Worm (Caenorhabditis elegans) whole organism, mixed stage, embryonic: ENCODE data around the gene rib-1.

Experiments
- M03D4.4 ChIP-seq: sonication (generic microtip); optimal IDR thresholded peaks from 2 replicates; lab custom pipeline; 2017; ENCODE audit warnings: mild to moderate bottlenecking, missing genetic modification characterization, missing compliant biosample characterization
- bed-3 ChIP-seq: fragments of 200-800 bp; sonication (Bioruptor generic); optimal IDR thresholded peaks from 3 replicates; lab custom pipeline; 2018; ENCODE audit warnings: mild to moderate bottlenecking, missing genetic modification characterization, moderate library complexity, missing compliant biosample characterization
- blmp-1 ChIP-seq: fragments of 150-350 bp; optimal IDR thresholded peaks from 2 replicates; lab custom pipeline; 2014; ENCODE audit warnings: missing biosample characterization, missing genetic modification characterization
- ceh-39 ChIP-seq: fragments of 150-350 bp; optimal IDR thresholded peaks from 2 replicates; lab custom pipeline; 2014; ENCODE audit warnings: missing biosample characterization, missing genetic modification characterization
- ceh-43 ChIP-seq: fragments of 200-800 bp; sonication (Bioruptor generic); optimal IDR thresholded peaks from 2 replicates; lab custom pipeline; 2018; ENCODE audit warnings: mild to moderate bottlenecking, missing genetic modification characterization, moderate library complexity, missing compliant biosample characterization
- ceh-83 ChIP-seq: fragments of 200-800 bp; sonication (Bioruptor generic); optimal IDR thresholded peaks from 2 replicates; lab custom pipeline; 2018; ENCODE audit warnings: mild to moderate bottlenecking, missing genetic modification characterization, missing compliant biosample characterization
- ces-1 ChIP-seq: fragments of 150-350 bp; optimal IDR thresholded peaks from 2 replicates; lab custom pipeline; 2014; ENCODE audit warnings: missing biosample characterization, missing genetic modification reagents, missing genetic modification characterization
- cnd-1 ChIP-seq: fragments of 200-800 bp; sonication (Bioruptor generic); optimal IDR thresholded peaks from 2 replicates; lab custom pipeline; 2018; ENCODE audit warnings: mild to moderate bottlenecking, missing genetic modification characterization, missing compliant biosample characterization
- drap-1 ChIP-seq: fragments of 200-800 bp; sonication (Bioruptor generic); optimal IDR thresholded peaks from 3 replicates; lab custom pipeline; 2018; ENCODE audit warnings: mild to moderate bottlenecking, missing genetic modification characterization, missing compliant biosample characterization
- elt-1 ChIP-seq: sonication (generic microtip); optimal IDR thresholded peaks from 2 replicates; lab custom pipeline; 2017; ENCODE audit warnings: missing genetic modification characterization, mild to moderate bottlenecking, missing compliant biosample characterization, antibody characterized with exemption, moderate library complexity, borderline replicate concordance; ENCODE audit not compliant: insufficient read depth
- elt-3 ChIP-seq: fragments of 150-350 bp; optimal IDR thresholded peaks from 2 replicates; lab custom pipeline; 2014; ENCODE audit warnings: missing biosample characterization, missing genetic modification characterization
- flh-1 ChIP-seq: fragments of 200-800 bp; sonication (Bioruptor generic); optimal IDR thresholded peaks from 2 replicates; lab custom pipeline; 2018; ENCODE audit warnings: mild to moderate bottlenecking, missing genetic modification characterization, moderate library complexity, missing compliant biosample characterization
- ham-2 ChIP-seq: fragments of 200-800 bp; sonication (Bioruptor generic); optimal IDR thresholded peaks from 2 replicates; lab custom pipeline; 2018; ENCODE audit warnings: mild to moderate bottlenecking, missing genetic modification characterization, missing compliant biosample characterization
- hlh-1 ChIP-seq: fragments of 150-350 bp; optimal IDR thresholded peaks from 2 replicates; lab custom pipeline; 2014; ENCODE audit warnings: missing biosample characterization, missing genetic modification reagents, missing genetic modification characterization
- lin-13 ChIP-seq: fragments of 150-350 bp; optimal IDR thresholded peaks from 2 replicates; lab custom pipeline; 2014; ENCODE audit warnings: missing biosample characterization, missing genetic modification characterization
- lin-32 ChIP-seq: fragments of 200-800 bp; sonication (Bioruptor generic); optimal IDR thresholded peaks from 2 replicates; lab custom pipeline; 2018; ENCODE audit warnings: mild to moderate bottlenecking, missing genetic modification characterization, missing compliant biosample characterization
- lsy-2 ChIP-seq: fragments of 150-350 bp; optimal IDR thresholded peaks from 2 replicates; lab custom pipeline; 2014; ENCODE audit warnings: missing biosample characterization, missing genetic modification characterization
- mab-5 ChIP-seq: fragments of 150-350 bp; optimal IDR thresholded peaks from 2 replicates; lab custom pipeline; 2014; ENCODE audit warnings: missing biosample characterization, missing genetic modification characterization
- mep-1 ChIP-seq: fragments of 150-350 bp; optimal IDR thresholded peaks from 2 replicates; lab custom pipeline; 2017; ENCODE audit warnings: missing biosample characterization, missing genetic modification reagents, missing genetic modification characterization, inconsistent platforms
- mls-2 ChIP-seq: sonication (generic microtip); optimal IDR thresholded peaks from 2 replicates; lab custom pipeline; 2016; ENCODE audit warnings: mild to moderate bottlenecking, missing genetic modification characterization, moderate library complexity, missing compliant biosample characterization
- nhr-12 ChIP-seq: fragments of 150-350 bp; optimal IDR thresholded peaks from 2 replicates; lab custom pipeline; 2014; ENCODE audit warnings: missing biosample characterization, missing genetic modification characterization
- nhr-2 ChIP-seq: fragments of 150-350 bp; optimal IDR thresholded peaks from 2 replicates; lab custom pipeline; 2014; ENCODE audit warnings: missing biosample characterization, missing genetic modification characterization
- nhr-237 ChIP-seq: fragments of 150-350 bp; optimal IDR thresholded peaks from 2 replicates; lab custom pipeline; 2014; ENCODE audit warnings: missing biosample characterization, missing genetic modification characterization
- nhr-28 ChIP-seq: fragments of 150-350 bp; optimal IDR thresholded peaks from 2 replicates; lab custom pipeline; 2014; ENCODE audit warnings: missing biosample characterization, missing genetic modification characterization
- nhr-76 ChIP-seq: sonication (generic microtip); optimal IDR thresholded peaks from 2 replicates; lab custom pipeline; 2017; ENCODE audit warnings: missing biosample characterization, missing genetic modification characterization
- pha-4 ChIP-seq: fragments of 150-350 bp; optimal IDR thresholded peaks from 2 replicates; lab custom pipeline; 2018; ENCODE audit warnings: missing biosample characterization, missing genetic modification reagents, missing genetic modification characterization
- sem-2 ChIP-seq: fragments of 200-800 bp; sonication (Bioruptor generic); optimal IDR thresholded peaks from 2 replicates; lab custom pipeline; 2018; ENCODE audit warnings: mild to moderate bottlenecking, missing genetic modification characterization, missing compliant biosample characterization
- snpc-4 ChIP-seq: fragments of 150-350 bp; optimal IDR thresholded peaks from 2 replicates; lab custom pipeline; 2014; ENCODE audit warnings: missing biosample characterization, missing genetic modification characterization
- sptf-1 ChIP-seq: sonication (generic microtip); optimal IDR thresholded peaks from 2 replicates; lab custom pipeline; 2017; ENCODE audit warnings: mild to moderate bottlenecking, missing genetic modification characterization, moderate library complexity, missing compliant biosample characterization
- tbx-8 ChIP-seq: fragments of 200-800 bp; sonication (Bioruptor generic); optimal IDR thresholded peaks from 2 replicates; lab custom pipeline; 2018; ENCODE audit warnings: mild to moderate bottlenecking, missing genetic modification characterization, moderate library complexity, missing compliant biosample characterization
- unc-120 ChIP-seq: sonication (generic microtip); optimal IDR thresholded peaks from 2 replicates; lab custom pipeline; 2017; ENCODE audit warnings: missing genetic modification characterization, missing compliant biosample characterization; ENCODE audit not compliant: poor library complexity, severe bottlenecking
- unc-39 ChIP-seq: fragments of 150-350 bp; optimal IDR thresholded peaks from 2 replicates; lab custom pipeline; 2014; ENCODE audit warnings: missing biosample characterization, missing genetic modification characterization
- unc-62 ChIP-seq: fragments of 150-350 bp; optimal IDR thresholded peaks from 2 replicates; lab custom pipeline; 2014; ENCODE audit warnings: missing biosample characterization, missing genetic modification reagents, missing genetic modification characterization
- zip-8 ChIP-seq: fragments of 150-350 bp; optimal IDR thresholded peaks from 2 replicates; lab custom pipeline; 2014; ENCODE audit warnings: missing biosample characterization, missing genetic modification characterization
- ztf-11 ChIP-seq: fragments of 150-350 bp; optimal IDR thresholded peaks from 2 replicates; lab custom pipeline; 2014; ENCODE audit warnings: missing biosample characterization, missing genetic modification characterization

rib-1 gene

DNA sequence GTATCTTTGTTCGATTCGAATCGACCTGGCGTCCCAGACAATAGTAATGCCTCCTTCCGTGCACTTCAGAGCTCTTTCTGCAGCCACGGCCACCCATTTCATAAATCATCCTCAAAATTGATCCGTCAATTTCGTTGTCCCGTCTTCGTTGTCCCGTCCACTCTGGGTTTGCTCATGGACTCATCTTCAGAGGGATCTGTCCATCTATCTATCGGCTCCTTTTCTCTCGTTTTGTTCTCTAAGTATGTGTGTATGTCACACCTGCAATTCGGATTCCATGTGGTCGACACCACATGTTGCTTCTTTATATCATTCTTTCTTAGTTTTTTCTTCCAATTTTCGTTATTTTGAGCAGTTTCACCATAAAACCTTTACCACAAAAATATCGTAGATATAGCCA is 6.1 kb upstream of the rib-1 start:
- peak; percentile 76 for TF ChIP-seq unc-120 (tag; lab: Kevin White, UChicago)
- TF ChIP-seq nhr-237 (tag; lab: Kevin White, UChicago), result no peak
- peak; percentile 14 for TF ChIP-seq mab-5 (tag; lab: Kevin White, UChicago)
- TF ChIP-seq unc-62 (GFP tag; lab: Kevin White, UChicago), result peak; percentile 74
- no peak for TF ChIP-seq ham-2 (GFP tag; lab: Kevin White, UChicago)
- TF ChIP-seq, all 35 proteins: peak for 3

DNA sequence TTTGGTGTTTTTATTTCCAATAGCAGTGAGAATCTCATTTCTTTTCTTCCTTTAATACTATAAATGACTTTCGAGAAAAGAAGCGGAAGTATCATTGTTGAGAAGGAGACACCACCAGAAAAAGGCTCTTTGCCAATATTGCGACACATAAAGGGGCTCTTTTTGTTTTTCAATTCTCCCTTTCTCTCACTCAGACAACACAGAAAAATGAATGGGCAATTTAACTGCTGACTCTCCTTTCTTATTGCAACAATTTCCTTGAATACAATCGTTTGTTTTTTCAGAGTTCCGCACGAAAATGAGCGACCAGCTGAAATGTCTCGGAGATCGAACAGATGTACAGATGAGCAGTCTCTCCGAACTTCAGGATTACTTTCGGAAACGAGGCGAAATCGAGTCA is 4.3 kb upstream of the rib-1 start:
- no peak for TF ChIP-seq ceh-43 (GFP tag; lab: Kevin White, UChicago)
- no peak for TF ChIP-seq unc-39 (tag; lab: Kevin White, UChicago)
- TF ChIP-seq unc-62 (GFP tag; lab: Kevin White, UChicago), result no peak
- no peak for TF ChIP-seq ham-2 (GFP tag; lab: Kevin White, UChicago)
- no peak for TF ChIP-seq mls-2
- TF ChIP-seq lsy-2 (tag; lab: Kevin White, UChicago), result no peak
- TF ChIP-seq flh-1 (GFP tag; lab: Kevin White, UChicago), result no peak
- no peak for TF ChIP-seq ceh-39 (tag; lab: Kevin White, UChicago)
- no peak for TF ChIP-seq lin-32 (GFP tag; lab: Kevin White, UChicago)

DNA sequence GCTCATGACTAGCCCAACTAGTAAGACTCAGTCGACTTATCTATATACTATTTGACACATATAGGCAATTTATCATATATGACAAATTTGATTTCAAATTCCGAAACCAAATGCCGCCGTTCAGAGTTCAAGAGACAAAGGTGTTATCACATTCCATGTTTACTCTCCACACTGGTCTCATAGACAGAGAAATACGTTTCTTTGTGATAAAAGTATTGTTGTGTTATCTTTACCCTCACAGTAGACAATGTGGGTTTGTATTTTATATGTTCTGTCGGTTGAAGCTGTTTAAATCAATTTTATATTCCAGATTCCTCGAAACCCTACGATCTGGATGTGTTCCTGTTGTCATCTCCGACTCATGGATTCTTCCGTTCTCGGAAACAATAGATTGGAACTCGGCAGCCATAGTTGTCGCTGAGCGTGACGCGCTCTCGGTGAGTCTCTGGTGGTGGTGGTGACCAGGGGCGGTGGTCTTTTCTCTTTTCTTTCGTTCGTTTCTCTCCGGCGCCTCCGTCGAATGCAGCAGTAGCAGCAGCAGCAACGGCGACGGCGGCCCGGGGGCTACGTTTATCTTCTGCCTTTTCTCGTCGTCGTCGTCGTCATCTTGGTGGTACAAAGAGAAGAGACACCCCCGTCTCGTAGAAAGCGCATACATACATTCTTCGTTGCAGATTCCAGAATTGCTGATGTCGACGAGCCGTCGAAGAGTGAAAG is 4.0 kb downstream of the rib-1 start:
- TF ChIP-seq lin-13 (tag; lab: Kevin White, UChicago) (no peak), nhr-237 (tag; lab: Kevin White, UChicago) (no peak), ceh-83 (no peak), mep-1 (tag; lab: Kevin White, UChicago) (no peak), zip-8 (tag; lab: Kevin White, UChicago) (no peak), nhr-76 (tag; lab: Kevin White, UChicago) (no peak), tbx-8 (GFP tag; lab: Kevin White, UChicago) (no peak), lsy-2 (tag; lab: Kevin White, UChicago) (no peak), mls-2 (no peak), hlh-1 (tag; lab: Kevin White, UChicago) (no peak)

DNA sequence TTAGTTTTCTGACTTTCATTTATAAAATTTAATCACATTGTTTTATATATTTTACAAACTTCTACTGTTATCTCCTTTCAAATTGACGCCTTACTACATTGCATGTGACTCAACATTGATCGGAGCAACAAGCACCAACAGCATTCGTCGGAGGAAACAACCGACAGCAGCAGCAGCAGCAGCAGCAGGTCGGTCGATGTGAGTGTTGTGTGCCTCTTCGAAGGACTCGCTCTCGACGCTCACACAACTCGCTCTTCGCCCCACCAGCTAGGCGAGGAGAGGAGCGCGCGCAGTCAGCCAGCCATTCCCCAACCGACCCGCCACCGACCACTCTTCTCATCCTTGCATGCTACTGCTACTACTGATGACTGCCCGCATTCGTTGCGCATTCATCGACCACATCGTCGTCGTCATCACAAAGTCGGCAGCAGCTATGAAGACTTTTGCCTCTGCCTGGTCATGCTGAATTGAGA is 5.3 kb downstream of the rib-1 start, which contains the start of gene F12F6.1:
TSS of gene F12F6.1 (plus strand) at position 51 of the 473 bp plus-strand sequence.
- TF ChIP-seq ceh-43 (GFP tag; lab: Kevin White, UChicago) (no peak), mep-1 (tag; lab: Kevin White, UChicago) (peak; percentile 19), tbx-8 (GFP tag; lab: Kevin White, UChicago) (no peak), flh-1 (GFP tag; lab: Kevin White, UChicago) (no peak), nhr-12 (no peak), unc-39 (tag; lab: Kevin White, UChicago) (no peak), sptf-1 (tag; lab: Kevin White, UChicago) (peak; percentile 64), lin-13 (tag; lab: Kevin White, UChicago) (peak; percentile 17), nhr-76 (tag; lab: Kevin White, UChicago) (no peak), nhr-28 (tag; lab: Kevin White, UChicago) (no peak), nhr-237 (tag; lab: Kevin White, UChicago) (no peak), lin-32 (GFP tag; lab: Kevin White, UChicago) (no peak), ham-2 (GFP tag; lab: Kevin White, UChicago) (peak; percentile 72), sem-2 (no peak), mab-5 (tag; lab: Kevin White, UChicago) (no peak), nhr-2 (tag; lab: Kevin White, UChicago) (no peak), ceh-83 (peak; percentile 38), snpc-4 (tag; lab: Kevin White, UChicago) (no peak), elt-3 (tag; lab: Kevin White, UChicago) (no peak), ceh-39 (tag; lab: Kevin White, UChicago) (no peak), ces-1 (no peak), mls-2 (peak; percentile 3), lsy-2 (tag; lab: Kevin White, UChicago) (no peak), unc-120 (tag; lab: Kevin White, UChicago) (no peak), M03D4.4 (tag; lab: Kevin White, UChicago) (peak; percentile 68), ztf-11 (tag; lab: Kevin White, UChicago) (peak; percentile 47), cnd-1 (tag; lab: Kevin White, UChicago) (peak; percentile 83), zip-8 (tag; lab: Kevin White, UChicago) (no peak), elt-1 (tag; lab: Kevin White, UChicago) (no peak), bed-3 (no peak), blmp-1 (tag; lab: Kevin White, UChicago) (no peak), pha-4 (tag; lab: Kevin White, UChicago) (no peak), hlh-1 (tag; lab: Kevin White, UChicago) (peak; percentile 38), unc-62 (GFP tag; lab: Kevin White, UChicago) (no peak), drap-1 (GFP tag; lab: Kevin White, UChicago) (no peak)
